Worm (Caenorhabditis elegans): Measurements from ENCODE around the gene F15H10.7.

Gene F15H10.7

DNA sequence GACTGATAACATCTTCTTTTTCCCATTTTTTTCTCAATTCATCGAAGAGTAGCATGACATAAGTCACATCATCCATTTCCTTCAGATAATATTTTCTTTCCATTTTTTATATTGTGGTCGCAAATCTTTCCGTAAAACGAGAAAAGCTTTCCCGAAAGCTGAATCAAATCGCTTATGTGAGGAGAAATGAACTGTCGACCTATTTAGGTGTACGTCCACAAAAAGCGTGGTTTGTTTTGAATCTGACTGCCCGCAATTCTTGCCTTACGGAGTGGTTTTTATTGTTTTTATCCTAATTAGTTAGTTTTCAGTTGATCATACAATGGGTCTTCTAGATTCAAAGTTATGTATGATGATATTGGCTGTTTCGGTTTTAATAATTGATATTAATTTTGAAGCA, 48.0 kb downstream of the F15H10.7 start, which contains the start of gene ttll-15:
ttll-15 (plus strand) TSS at position 301 of the 400 bp plus-strand sequence.
- peak; percentile 49 for TF ChIP-seq blmp-1 (tag; optimal IDR thresholded peaks at IDR 0.05)
- TF ChIP-seq ztf-11 (tag; optimal IDR thresholded peaks at IDR 0.05), result no peak

DNA sequence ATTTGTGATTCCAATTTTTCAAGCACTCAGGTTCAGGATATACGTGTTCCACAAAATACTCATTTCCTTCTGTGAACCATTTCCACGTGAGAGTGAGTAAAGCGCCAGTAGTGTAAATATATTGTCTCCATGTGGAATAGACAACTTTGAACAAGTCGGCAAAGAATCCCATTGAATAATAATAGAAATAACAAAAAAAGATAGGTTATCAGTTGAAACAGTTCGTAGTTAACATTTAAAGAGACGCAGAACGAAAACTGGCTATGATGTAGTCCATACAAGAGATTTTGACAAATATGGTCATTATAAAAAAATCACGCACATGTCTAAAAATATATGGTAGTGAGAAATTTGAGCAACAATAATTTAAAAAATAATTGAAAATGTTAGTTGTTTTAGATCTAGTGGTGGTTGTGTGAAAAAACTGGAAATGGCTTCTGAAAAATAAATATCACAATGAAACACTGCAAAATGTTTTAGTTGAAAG, 48.7 kb downstream of the F15H10.7 start, which contains the start of gene ceeh-2:
ceeh-2 (minus strand) TSS at position 437 of the 487 bp plus-strand sequence.
- TF ChIP-seq ama-1 (optimal IDR thresholded peaks at IDR 0.05), result no peak
- TF ChIP-seq sptf-1 (tag; optimal IDR thresholded peaks at IDR 0.05), result no peak
- no peak for TF ChIP-seq C16A3.4 (tag; optimal IDR thresholded peaks at IDR 0.05)
- TF ChIP-seq C04F5.9 (tag; optimal IDR thresholded peaks at IDR 0.05), result no peak
- no peak for TF ChIP-seq unc-30 (tag; optimal IDR thresholded peaks at IDR 0.05)
- no peak for TF ChIP-seq dpl-1 (GFP tag; optimal IDR thresholded peaks at IDR 0.05)
- TF ChIP-seq ztf-4 (tag; optimal IDR thresholded peaks at IDR 0.05), result no peak
- TF ChIP-seq ceh-82 (tag; optimal IDR thresholded peaks at IDR 0.05), result no peak
- TF ChIP-seq C34B4.2 (tag; optimal IDR thresholded peaks at IDR 0.05), result no peak
- TF ChIP-seq efl-1 (optimal IDR thresholded peaks at IDR 0.05), result no peak
- peak in 1 of 2 experiments; percentile 80 for TF ChIP-seq efl-1 (GFP tag; optimal IDR thresholded peaks at IDR 0.05 in 1 of 2)
- TF ChIP-seq lin-35 (GFP tag; optimal IDR thresholded peaks at IDR 0.05), result peak in 1 of 2 experiments; percentile 27
- no peak for TF ChIP-seq mab-9 (GFP tag; IDR thresholded peaks at IDR 0.05)
- no peak for TF ChIP-seq lin-39 (tag; optimal IDR thresholded peaks at IDR 0.05)
- TF ChIP-seq pag-3 (tag; optimal IDR thresholded peaks at IDR 0.05; ENCODE audit: borderline replicate concordance, insufficient read depth), result no peak
- TF ChIP-seq efl-3 (GFP tag; optimal IDR thresholded peaks at IDR 0.05), result no peak

DNA sequence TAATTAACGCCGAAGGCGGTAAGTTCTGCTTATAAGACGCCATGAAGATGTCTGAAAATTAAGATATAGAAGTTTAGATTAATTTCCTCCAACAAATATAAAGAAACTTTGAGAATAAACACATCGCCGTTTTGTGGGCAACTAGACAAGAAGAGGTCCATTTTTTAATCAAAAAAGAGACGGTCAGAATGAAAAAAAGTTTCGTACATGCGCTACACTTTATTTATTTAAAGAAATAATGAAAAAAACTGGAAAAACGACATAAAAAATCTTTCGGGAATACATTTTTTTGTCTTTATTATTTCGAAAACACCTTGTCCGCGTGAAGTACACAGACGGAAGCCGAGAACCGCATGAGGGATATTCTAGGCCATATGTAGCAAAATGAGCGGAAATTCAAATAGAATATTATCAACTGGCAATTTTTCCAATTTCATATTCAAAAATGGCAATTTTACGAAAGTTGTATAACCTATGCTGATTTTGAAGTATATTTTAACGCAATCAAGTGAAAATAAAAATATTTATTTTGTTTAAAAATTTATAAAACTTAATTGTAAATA, 50.4 kb downstream of the F15H10.7 start, which contains the start of gene sluh-7:
sluh-7 (minus strand) TSS at position 51 of the 563 bp plus-strand sequence.
- peak; percentile 91 for TF ChIP-seq dsc-1 (tag; optimal IDR thresholded peaks at IDR 0.05)
- TF ChIP-seq sptf-1 (tag; optimal IDR thresholded peaks at IDR 0.05), result no peak
- TF ChIP-seq nhr-76 (tag; optimal IDR thresholded peaks at IDR 0.05), result no peak
- peak; percentile 84 for TF ChIP-seq swsn-7 (tag; optimal IDR thresholded peaks at IDR 0.05)
- TF ChIP-seq vab-15 (tag; optimal IDR thresholded peaks at IDR 0.05), result peak; percentile 60
- peak; percentile 93 for TF ChIP-seq nhr-47 (tag; optimal IDR thresholded peaks at IDR 0.05)
- peak; percentile 12 for TF ChIP-seq mef-2 (tag; optimal IDR thresholded peaks at IDR 0.05)
- TF ChIP-seq ceh-8 (GFP tag; optimal IDR thresholded peaks at IDR 0.05), result no peak
- TF ChIP-seq unc-30 (tag; optimal IDR thresholded peaks at IDR 0.05), result peak; percentile 22
- peak; percentile 79 for TF ChIP-seq C04F5.9 (tag; optimal IDR thresholded peaks at IDR 0.05)
- peak; percentile 87 for TF ChIP-seq nhr-19 (GFP tag; conservative IDR thresholded peaks at IDR 0.05)
- peak; percentile 67 for TF ChIP-seq grh-1 (GFP tag; IDR thresholded peaks at IDR 0.05)
- no peak for TF ChIP-seq alr-1 (tag; optimal IDR thresholded peaks at IDR 0.05; ENCODE audit: borderline replicate concordance)
- TF ChIP-seq isw-1 (GFP tag; IDR thresholded peaks at IDR 0.05), result peak; percentile 82
- TF ChIP-seq aha-1 (tag; optimal IDR thresholded peaks at IDR 0.05), result no peak
- TF ChIP-seq mep-1 (tag; optimal IDR thresholded peaks at IDR 0.05), result peak; percentile 93
- peak; percentile 79 for TF ChIP-seq lin-15B (tag; optimal IDR thresholded peaks at IDR 0.05)
- TF ChIP-seq unc-62 (GFP tag; optimal IDR thresholded peaks at IDR 0.05), result no peak
- TF ChIP-seq pqm-1 (tag; optimal IDR thresholded peaks at IDR 0.05), result no peak
- TF ChIP-seq nhr-20 (tag; optimal IDR thresholded peaks at IDR 0.05), result peak; percentile 88
- TF ChIP-seq nhr-71 (tag; optimal IDR thresholded peaks at IDR 0.05), result peak; percentile 94
- peak; percentile 38 for TF ChIP-seq nhr-77 (tag; optimal IDR thresholded peaks at IDR 0.05)
- no peak for TF ChIP-seq fkh-10 (GFP tag; optimal IDR thresholded peaks at IDR 0.05)
- peak; percentile 91 for TF ChIP-seq egl-13 (tag; optimal IDR thresholded peaks at IDR 0.05)
- peak; percentile 71 for TF ChIP-seq unc-130 (tag; optimal IDR thresholded peaks at IDR 0.05)
- TF ChIP-seq jun-1 (tag; optimal IDR thresholded peaks at IDR 0.05), result no peak
- TF ChIP-seq lin-13 (GFP tag; optimal IDR thresholded peaks at IDR 0.05), result peak; percentile 72
- no peak for TF ChIP-seq pag-3 (tag; optimal IDR thresholded peaks at IDR 0.05; ENCODE audit: borderline replicate concordance, insufficient read depth)
- TF ChIP-seq tlp-1 (tag; optimal IDR thresholded peaks at IDR 0.05), result no peak
- TF ChIP-seq ceh-90 (tag; optimal IDR thresholded peaks at IDR 0.05), result peak; percentile 96
- peak; percentile 91 to 96 (median 94) for TF ChIP-seq dpl-1 (GFP tag; optimal IDR thresholded peaks at IDR 0.05)
- TF ChIP-seq hlh-17 (GFP tag; optimal IDR thresholded peaks at IDR 0.05; ENCODE audit: borderline replicate concordance), result no peak
- no peak for TF ChIP-seq C34B4.2 (tag; optimal IDR thresholded peaks at IDR 0.05)
- TF ChIP-seq elt-2 (tag; optimal IDR thresholded peaks at IDR 0.05), result peak; percentile 65
- TF ChIP-seq rnt-1 (tag; optimal IDR thresholded peaks at IDR 0.05), result peak; percentile 99
- TF ChIP-seq nhr-90 (tag; optimal IDR thresholded peaks at IDR 0.05; ENCODE audit: poor library complexity), result peak; percentile 97

Data from whole organism, L1 larva.